Worm (Caenorhabditis elegans) whole organism, midembryonic: ENCODE results near the gene C12D8.9.

Experiments used
- T22C8.4 ChIP-seq: fragments of 200-800 bp; sonication (Bioruptor generic); IDR thresholded peaks from 2 replicates; pipeline ENCODE4 v1.3.6; 2022; ENCODE audit warnings: missing genetic modification characterization, missing compliant biosample characterization
- cog-1 ChIP-seq: sonication (generic microtip); optimal IDR thresholded peaks from 2 replicates; lab custom pipeline; 2016; ENCODE audit warnings: missing genetic modification characterization, missing compliant biosample characterization
- flt-1 ChIP-seq: fragments of 200-800 bp; sonication (Bioruptor generic); IDR thresholded peaks from 2 replicates; pipeline ENCODE4 v1.3.6; 2022; ENCODE audit warnings: missing genetic modification characterization, missing compliant biosample characterization
- klf-2 ChIP-seq: fragments of 200-800 bp; sonication (Bioruptor generic); conservative IDR thresholded peaks from 2 replicates; pipeline ENCODE4 v1.3.6; 2022; ENCODE audit warnings: missing genetic modification reagents, missing genetic modification characterization, missing compliant biosample characterization
- med-1 ChIP-seq: sonication (generic microtip); optimal IDR thresholded peaks from 2 replicates; lab custom pipeline; 2017; ENCODE audit warnings: missing genetic modification characterization, mild to moderate bottlenecking, missing compliant biosample characterization, antibody characterized with exemption, missing genetic modification reagents; ENCODE audit not compliant: insufficient read depth
- ref-1 ChIP-seq: fragments of 200-800 bp; sonication (Bioruptor generic); conservative IDR thresholded peaks from 2 replicates; pipeline ENCODE4 v1.3.6; 2022; ENCODE audit warnings: missing genetic modification reagents, missing genetic modification characterization, missing compliant biosample characterization
- tab-1 ChIP-seq: fragments of 200-800 bp; sonication (Bioruptor generic); IDR thresholded peaks from 2 replicates; pipeline ENCODE4 v1.3.6; 2022; ENCODE audit warnings: missing genetic modification characterization, missing compliant biosample characterization
- ztf-23 ChIP-seq: fragments of 200-800 bp; sonication (Bioruptor generic); IDR thresholded peaks from 2 replicates; pipeline ENCODE4 v1.3.6; 2022; ENCODE audit warnings: missing genetic modification reagents, missing genetic modification characterization, missing compliant biosample characterization
- ztf-29 ChIP-seq: fragments of 200-800 bp; sonication (Bioruptor generic); IDR thresholded peaks from 2 replicates; pipeline ENCODE4 v1.3.6; 2022; ENCODE audit warnings: missing genetic modification reagents, missing genetic modification characterization, missing compliant biosample characterization

DNA sequence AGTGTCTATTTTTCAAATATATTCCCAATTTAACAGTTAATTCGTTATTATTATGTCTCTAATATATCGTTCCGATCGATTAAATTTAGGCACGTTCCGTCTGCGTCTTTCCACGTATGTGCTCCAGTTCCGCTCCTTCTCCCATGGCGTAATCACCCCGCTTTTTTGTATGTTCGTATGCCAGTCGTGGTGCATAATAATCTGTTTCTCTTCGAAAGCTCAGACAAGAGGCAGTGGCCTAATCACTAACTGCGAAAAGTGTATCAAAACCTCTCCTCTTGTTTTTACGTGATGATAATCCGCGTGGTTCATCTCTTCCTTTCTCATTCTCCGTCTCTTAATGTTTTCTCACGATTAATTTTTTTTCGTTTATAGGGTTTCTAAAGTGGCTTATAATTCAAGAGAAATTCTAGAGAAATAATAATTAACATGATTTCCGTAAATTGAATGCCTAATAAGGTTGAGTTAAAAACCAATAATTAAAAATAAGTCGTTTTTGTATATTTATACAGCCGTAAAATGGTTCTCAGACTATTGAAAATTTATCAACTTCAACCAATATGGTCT, 4.8 kb upstream of the C12D8.9 start:
- TF ChIP-seq ztf-29 = no peak
- no peak for TF ChIP-seq klf-2 (GFP tag; lab: Robert Waterston, UW)
- no peak for TF ChIP-seq flt-1 (GFP tag; lab: Robert Waterston, UW)
- no peak for TF ChIP-seq T22C8.4
- TF ChIP-seq ref-1 (GFP tag; lab: Robert Waterston, UW) = no peak
- no peak for TF ChIP-seq tab-1 (GFP tag; lab: Robert Waterston, UW)
- TF ChIP-seq med-1 = no peak
- no peak for TF ChIP-seq cog-1 (tag; lab: Kevin White, UChicago)
- TF ChIP-seq ztf-23 (GFP tag; lab: Robert Waterston, UW) = no peak
